Worm (Caenorhabditis elegans): Measurements from ENCODE around the gene wdr-37.

wdr-37 gene

DNA sequence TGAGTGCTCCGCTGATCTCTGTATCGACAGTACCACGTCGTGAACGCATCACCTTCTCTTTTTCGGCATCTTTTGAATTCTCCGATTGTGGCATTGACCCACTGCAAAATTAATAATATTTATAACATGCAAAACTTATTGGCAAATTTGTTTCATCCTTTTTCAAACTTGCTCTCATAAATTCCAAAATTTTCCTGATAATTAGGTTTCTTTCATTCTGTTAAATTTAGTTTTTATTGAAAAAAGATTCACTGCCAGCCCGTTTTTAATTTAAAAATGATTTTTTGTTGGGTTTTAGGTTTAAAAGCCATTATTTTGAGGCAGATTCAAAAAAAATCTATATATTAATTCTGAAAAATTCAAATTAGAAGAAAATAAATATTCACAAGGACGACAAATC, at the start of gene wdr-37:
TSS of gene wdr-37 (minus strand) at position 101 of the 400 bp plus-strand sequence.
- no peak for TF ChIP-seq pha-4 (tag; optimal IDR thresholded peaks at IDR 0.05)
- TF ChIP-seq ceh-39 (tag; optimal IDR thresholded peaks at IDR 0.05), result no peak
- TF ChIP-seq lin-32 (GFP tag; optimal IDR thresholded peaks at IDR 0.05), result no peak
- no peak for TF ChIP-seq nhr-237 (tag; optimal IDR thresholded peaks at IDR 0.05)
- TF ChIP-seq blmp-1 (tag; optimal IDR thresholded peaks at IDR 0.05), result no peak
- TF ChIP-seq ceh-43 (GFP tag; optimal IDR thresholded peaks at IDR 0.05), result no peak
- no peak for TF ChIP-seq cnd-1 (tag; optimal IDR thresholded peaks at IDR 0.05)
- no peak for TF ChIP-seq M03D4.4 (tag; optimal IDR thresholded peaks at IDR 0.05)
- no peak for TF ChIP-seq ztf-11 (tag; optimal IDR thresholded peaks at IDR 0.05)
- no peak for TF ChIP-seq nhr-76 (tag; optimal IDR thresholded peaks at IDR 0.05)
- TF ChIP-seq sem-2 (GFP tag; optimal IDR thresholded peaks at IDR 0.05), result no peak
- TF ChIP-seq nhr-28 (tag; optimal IDR thresholded peaks at IDR 0.05), result no peak
- TF ChIP-seq ham-2 (GFP tag; optimal IDR thresholded peaks at IDR 0.05), result no peak
- no peak for TF ChIP-seq ceh-83 (GFP tag; optimal IDR thresholded peaks at IDR 0.05)

ce11 chrIII:5642692-5643091, 42.8 kb upstream of the wdr-37 start:
- peak; percentile 2 for TF ChIP-seq unc-120 (tag; optimal IDR thresholded peaks at IDR 0.05; ENCODE audit: poor library complexity, severe bottlenecking)
- no peak for TF ChIP-seq ceh-39 (tag; optimal IDR thresholded peaks at IDR 0.05)
- no peak for TF ChIP-seq ceh-43 (GFP tag; optimal IDR thresholded peaks at IDR 0.05)
- TF ChIP-seq nhr-237 (tag; optimal IDR thresholded peaks at IDR 0.05), result no peak
- TF ChIP-seq nhr-76 (tag; optimal IDR thresholded peaks at IDR 0.05), result no peak
- no peak for TF ChIP-seq ham-2 (GFP tag; optimal IDR thresholded peaks at IDR 0.05)
- no peak for TF ChIP-seq mep-1 (tag; optimal IDR thresholded peaks at IDR 0.05)

- TF ChIP-seq ces-1 (GFP tag; optimal IDR thresholded peaks at IDR 0.05) (peak; percentile 32), M03D4.4 (tag; optimal IDR thresholded peaks at IDR 0.05) (no peak), pha-4 (tag; optimal IDR thresholded peaks at IDR 0.05) (no peak), snpc-4 (tag; optimal IDR thresholded peaks at IDR 0.05) (no peak), mls-2 (tag; optimal IDR thresholded peaks at IDR 0.05) (no peak)
Observed at ce11 chrIII:5639893-5640292, 40.0 kb upstream of the wdr-37 start.

- no peak for TF ChIP-seq flh-1 (GFP tag; optimal IDR thresholded peaks at IDR 0.05)
- no peak for TF ChIP-seq M03D4.4 (tag; optimal IDR thresholded peaks at IDR 0.05)
- TF ChIP-seq sem-2 (GFP tag; optimal IDR thresholded peaks at IDR 0.05), result no peak
- TF ChIP-seq ceh-83 (GFP tag; optimal IDR thresholded peaks at IDR 0.05), result no peak
- TF ChIP-seq mep-1 (tag; optimal IDR thresholded peaks at IDR 0.05), result no peak
- TF ChIP-seq pha-4 (tag; optimal IDR thresholded peaks at IDR 0.05), result no peak
- TF ChIP-seq bed-3 (GFP tag; optimal IDR thresholded peaks at IDR 0.05), result no peak
- no peak for TF ChIP-seq tbx-8 (GFP tag; optimal IDR thresholded peaks at IDR 0.05)
- no peak for TF ChIP-seq nhr-237 (tag; optimal IDR thresholded peaks at IDR 0.05)
- TF ChIP-seq ceh-43 (GFP tag; optimal IDR thresholded peaks at IDR 0.05), result no peak
- TF ChIP-seq elt-3 (tag; optimal IDR thresholded peaks at IDR 0.05), result no peak
- no peak for TF ChIP-seq unc-62 (GFP tag; optimal IDR thresholded peaks at IDR 0.05)
- TF ChIP-seq nhr-76 (tag; optimal IDR thresholded peaks at IDR 0.05), result no peak
- no peak for TF ChIP-seq blmp-1 (tag; optimal IDR thresholded peaks at IDR 0.05)
- no peak for TF ChIP-seq snpc-4 (tag; optimal IDR thresholded peaks at IDR 0.05)
- no peak for TF ChIP-seq cnd-1 (tag; optimal IDR thresholded peaks at IDR 0.05)
Observed at ce11 chrIII:5635179-5635578, 35.3 kb upstream of the wdr-37 start, which contains the start of gene ckk-1. ckk-1 (plus strand) TSS chrIII:5635479.

DNA sequence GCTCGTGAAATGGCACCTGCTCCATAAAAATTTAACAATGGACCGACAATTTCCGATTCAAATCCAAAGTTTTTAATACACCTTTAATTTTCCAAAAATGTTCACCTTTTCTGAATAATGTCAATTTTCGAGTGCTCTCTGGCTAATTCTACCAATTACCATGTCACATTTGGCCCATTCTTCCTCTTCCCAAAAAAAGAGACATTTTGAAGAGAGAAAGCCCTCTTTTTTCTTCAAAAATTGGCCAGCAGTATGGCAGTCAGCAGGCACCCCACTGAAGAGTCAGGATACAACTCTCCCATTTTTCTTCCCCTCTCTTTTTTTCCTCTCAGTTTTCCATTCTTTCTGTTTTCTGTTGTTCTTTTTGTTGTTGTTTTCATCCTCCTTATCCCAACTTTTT, 34.7 kb upstream of the wdr-37 start:
- TF ChIP-seq ztf-11 (tag; optimal IDR thresholded peaks at IDR 0.05), result no peak
- TF ChIP-seq ces-1 (GFP tag; optimal IDR thresholded peaks at IDR 0.05), result no peak
- no peak for TF ChIP-seq flh-1 (GFP tag; optimal IDR thresholded peaks at IDR 0.05)
- TF ChIP-seq zip-8 (tag; optimal IDR thresholded peaks at IDR 0.05), result no peak
- TF ChIP-seq ceh-43 (GFP tag; optimal IDR thresholded peaks at IDR 0.05), result no peak
- TF ChIP-seq lsy-2 (tag; optimal IDR thresholded peaks at IDR 0.05), result no peak
- TF ChIP-seq elt-1 (tag; optimal IDR thresholded peaks at IDR 0.05; ENCODE audit: borderline replicate concordance, insufficient read depth), result no peak
- no peak for TF ChIP-seq ceh-39 (tag; optimal IDR thresholded peaks at IDR 0.05)
- TF ChIP-seq mep-1 (tag; optimal IDR thresholded peaks at IDR 0.05), result no peak
- TF ChIP-seq sem-2 (GFP tag; optimal IDR thresholded peaks at IDR 0.05), result no peak
- no peak for TF ChIP-seq bed-3 (GFP tag; optimal IDR thresholded peaks at IDR 0.05)
- TF ChIP-seq cnd-1 (tag; optimal IDR thresholded peaks at IDR 0.05), result no peak
- no peak for TF ChIP-seq ham-2 (GFP tag; optimal IDR thresholded peaks at IDR 0.05)
- no peak for TF ChIP-seq blmp-1 (tag; optimal IDR thresholded peaks at IDR 0.05)
- no peak for TF ChIP-seq lin-13 (tag; optimal IDR thresholded peaks at IDR 0.05)
- no peak for TF ChIP-seq nhr-2 (tag; optimal IDR thresholded peaks at IDR 0.05)

All from whole organism, mixed stage, embryonic.